Worm (Caenorhabditis elegans) whole organism, L2 larva: ENCODE measurements around the gene dig-1.

Experiments
- C34F6.9 ChIP-seq: fragments of 150-350 bp; optimal IDR thresholded peaks from 2 replicates; lab custom pipeline; 2014; ENCODE audit warnings: missing biosample characterization, missing genetic modification characterization
- F13H6.1 ChIP-seq: sonication (generic microtip); optimal IDR thresholded peaks from 2 replicates; lab custom pipeline; 2016; ENCODE audit warnings: missing genetic modification characterization, missing compliant biosample characterization
- R02D3.7 ChIP-seq: fragments of 150-350 bp; optimal IDR thresholded peaks from 2 replicates; lab custom pipeline; 2014; ENCODE audit warnings: missing biosample characterization, missing genetic modification characterization
- Y55F3AM.14 ChIP-seq: fragments of 200-800 bp; sonication (Bioruptor generic); optimal IDR thresholded peaks from 2 replicates; lab custom pipeline; 2018; ENCODE audit warnings: mild to moderate bottlenecking, missing genetic modification characterization, missing compliant biosample characterization
- ZK546.5 ChIP-seq: sonication (generic microtip); optimal IDR thresholded peaks from 2 replicates; lab custom pipeline; 2017; ENCODE audit warnings: missing biosample characterization, missing genetic modification characterization
- alr-1 ChIP-seq: fragments of 150-350 bp; optimal IDR thresholded peaks from 2 replicates; lab custom pipeline; 2014; ENCODE audit warnings: missing biosample characterization, missing genetic modification characterization
- aly-2 ChIP-seq: fragments of 150-350 bp; optimal IDR thresholded peaks from 2 replicates; lab custom pipeline; 2014; ENCODE audit warnings: missing biosample characterization, missing genetic modification characterization
- ama-1 ChIP-seq: fragments of 150-350 bp; optimal IDR thresholded peaks from 2 replicates; lab custom pipeline; 2018; ENCODE audit warnings: inconsistent platforms
- blmp-1 ChIP-seq: sonication (generic microtip); optimal IDR thresholded peaks from 2 replicates; lab custom pipeline; 2017; ENCODE audit warnings: missing genetic modification characterization, mild to moderate bottlenecking, missing compliant biosample characterization, antibody characterized with exemption, moderate library complexity; ENCODE audit not compliant: insufficient read depth
- ceh-16 ChIP-seq: fragments of 150-350 bp; optimal IDR thresholded peaks from 2 replicates; lab custom pipeline; 2014; ENCODE audit warnings: missing biosample characterization, missing genetic modification characterization
- ceh-82 ChIP-seq: fragments of 150-350 bp; optimal IDR thresholded peaks from 2 replicates; lab custom pipeline; 2014; ENCODE audit warnings: missing biosample characterization, missing genetic modification characterization
- crh-2 ChIP-seq: sonication (generic microtip); optimal IDR thresholded peaks from 2 replicates; lab custom pipeline; 2017; ENCODE audit warnings: missing biosample characterization, missing genetic modification characterization
- dmd-4 ChIP-seq: sonication (generic microtip); optimal IDR thresholded peaks from 2 replicates; lab custom pipeline; 2017; ENCODE audit warnings: missing biosample characterization, missing genetic modification characterization
- egl-27 ChIP-seq: sonication (generic microtip); optimal IDR thresholded peaks from 3 replicates; lab custom pipeline; 2017; ENCODE audit warnings: missing biosample characterization, missing genetic modification reagents, missing genetic modification characterization
- elt-1 ChIP-seq: fragments of 150-350 bp; optimal IDR thresholded peaks from 2 replicates; lab custom pipeline; 2014; ENCODE audit warnings: missing biosample characterization, missing genetic modification characterization
- elt-3 ChIP-seq: sonication (generic microtip); optimal IDR thresholded peaks from 2 replicates; lab custom pipeline; 2017; ENCODE audit warnings: missing biosample characterization, missing genetic modification characterization
- fos-1 ChIP-seq: fragments of 150-350 bp; optimal IDR thresholded peaks from 2 replicates; lab custom pipeline; 2014; ENCODE audit warnings: missing biosample characterization, missing genetic modification characterization
- gmeb-1 ChIP-seq: fragments of 150-350 bp; optimal IDR thresholded peaks from 2 replicates; lab custom pipeline; 2014; ENCODE audit warnings: missing biosample characterization, missing genetic modification characterization
- lin-11 ChIP-seq: fragments of 150-350 bp; sonication (generic microtip); optimal IDR thresholded peaks from 2 replicates; lab custom pipeline; 2014; ENCODE audit warnings: missing biosample characterization, missing genetic modification characterization, inconsistent platforms, mixed read lengths
- lin-13 ChIP-seq: fragments of 150-350 bp; optimal IDR thresholded peaks from 2 replicates; lab custom pipeline; 2014; ENCODE audit warnings: missing biosample characterization, missing genetic modification reagents, missing genetic modification characterization
- lin-39 ChIP-seq: fragments of 150-350 bp; optimal IDR thresholded peaks from 2 replicates; lab custom pipeline; 2014; ENCODE audit warnings: missing biosample characterization, missing genetic modification reagents, missing genetic modification characterization
- lsy-2 ChIP-seq, 2 experiments: fragments of 150-350 bp in 1 of 2; sonication (generic microtip) in 1 of 2; optimal IDR thresholded peaks; 2 replicates each; lab custom pipeline; 2014 to 2017; ENCODE audit warnings: missing biosample characterization in 2 of 2, missing genetic modification characterization in 2 of 2
- mab-5 ChIP-seq: fragments of 150-350 bp; optimal IDR thresholded peaks from 2 replicates; lab custom pipeline; 2014; ENCODE audit warnings: missing biosample characterization, missing genetic modification characterization
- mbf-1 ChIP-seq: sonication (generic microtip); optimal IDR thresholded peaks from 2 replicates; lab custom pipeline; 2017; ENCODE audit warnings: missing biosample characterization, missing genetic modification characterization
- mdl-1 ChIP-seq, 2 experiments: fragments of 150-350 bp in 1 of 2; sonication (generic microtip) in 1 of 2; optimal IDR thresholded peaks; 2 replicates each; lab custom pipeline; 2017; ENCODE audit warnings: missing biosample characterization in 2 of 2, missing genetic modification characterization in 2 of 2
- nhr-10 ChIP-seq: sonication (generic microtip); optimal IDR thresholded peaks from 2 replicates; lab custom pipeline; 2017; ENCODE audit warnings: missing biosample characterization, missing genetic modification characterization
- nhr-11 ChIP-seq: fragments of 150-350 bp; optimal IDR thresholded peaks from 2 replicates; lab custom pipeline; 2014; ENCODE audit warnings: missing biosample characterization, missing genetic modification characterization
- nhr-12 ChIP-seq: fragments of 150-350 bp; optimal IDR thresholded peaks from 2 replicates; lab custom pipeline; 2014; ENCODE audit warnings: missing biosample characterization, missing genetic modification characterization
- nhr-129 ChIP-seq: fragments of 150-350 bp; optimal IDR thresholded peaks from 2 replicates; lab custom pipeline; 2014; ENCODE audit warnings: missing biosample characterization, missing genetic modification characterization
- nhr-21 ChIP-seq: fragments of 150-350 bp; optimal IDR thresholded peaks from 2 replicates; lab custom pipeline; 2014; ENCODE audit warnings: missing biosample characterization, missing genetic modification characterization
- nhr-23 ChIP-seq: fragments of 150-350 bp; optimal IDR thresholded peaks from 2 replicates; lab custom pipeline; 2014; ENCODE audit warnings: missing biosample characterization, missing genetic modification reagents, missing genetic modification characterization
- nhr-237 ChIP-seq: fragments of 150-350 bp; optimal IDR thresholded peaks from 2 replicates; lab custom pipeline; 2014; ENCODE audit warnings: missing biosample characterization, missing genetic modification characterization
- nhr-25 ChIP-seq: fragments of 150-350 bp; sonication (generic microtip); optimal IDR thresholded peaks from 3 replicates; lab custom pipeline; 2014; ENCODE audit warnings: missing biosample characterization, missing genetic modification characterization
- nhr-6 ChIP-seq: fragments of 150-350 bp; optimal IDR thresholded peaks from 2 replicates; lab custom pipeline; 2014; ENCODE audit warnings: missing biosample characterization, missing genetic modification characterization
- nhr-77 ChIP-seq: fragments of 150-350 bp; optimal IDR thresholded peaks from 2 replicates; lab custom pipeline; 2014; ENCODE audit warnings: missing biosample characterization, missing genetic modification characterization
- peb-1 ChIP-seq: fragments of 150-350 bp; optimal IDR thresholded peaks from 2 replicates; lab custom pipeline; 2014; ENCODE audit warnings: missing biosample characterization, missing genetic modification characterization
- sem-4 ChIP-seq: fragments of 150-350 bp; optimal IDR thresholded peaks from 2 replicates; lab custom pipeline; 2014; ENCODE audit warnings: missing biosample characterization, missing genetic modification reagents, missing genetic modification characterization
- skn-1 ChIP-seq: sonication (generic microtip); optimal IDR thresholded peaks from 2 replicates; lab custom pipeline; 2017; ENCODE audit warnings: missing biosample characterization, missing genetic modification characterization
- sma-3 ChIP-seq: sonication (generic microtip); optimal IDR thresholded peaks from 2 replicates; lab custom pipeline; 2016; ENCODE audit warnings: missing genetic modification reagents, missing genetic modification characterization, missing compliant biosample characterization
- sma-9 ChIP-seq, 2 experiments: fragments of 150-350 bp in 1 of 2; sonication (generic microtip) in 1 of 2; optimal IDR thresholded peaks; 2 replicates each; lab custom pipeline; 2014 to 2016; ENCODE audit warnings: missing genetic modification characterization in 2 of 2, mild to moderate bottlenecking in 1 of 2, missing biosample characterization in 1 of 2, missing compliant biosample characterization in 1 of 2, missing genetic modification reagents in 1 of 2, moderate library complexity in 1 of 2
- snpc-4 ChIP-seq: fragments of 150-350 bp; optimal IDR thresholded peaks from 2 replicates; lab custom pipeline; 2014; ENCODE audit warnings: missing biosample characterization, missing genetic modification characterization
- unc-39 ChIP-seq: fragments of 150-350 bp; optimal IDR thresholded peaks from 2 replicates; lab custom pipeline; 2014; ENCODE audit warnings: missing biosample characterization, missing genetic modification characterization
- unc-55 ChIP-seq: fragments of 150-350 bp; sonication (generic microtip); optimal IDR thresholded peaks from 3 replicates; lab custom pipeline; 2014; ENCODE audit warnings: missing biosample characterization, missing genetic modification reagents, missing genetic modification characterization
- unc-62 ChIP-seq: fragments of 150-350 bp; optimal IDR thresholded peaks from 2 replicates; lab custom pipeline; 2014; ENCODE audit warnings: missing biosample characterization, missing genetic modification reagents, missing genetic modification characterization
- zag-1 ChIP-seq: fragments of 150-350 bp; optimal IDR thresholded peaks from 2 replicates; lab custom pipeline; 2014; ENCODE audit warnings: missing biosample characterization, missing genetic modification characterization
- ztf-1 ChIP-seq: fragments of 200-800 bp; sonication (Bioruptor generic); conservative IDR thresholded peaks from 2 replicates; pipeline ENCODE4 v1.3.6; 2022; ENCODE audit warnings: missing genetic modification characterization, missing compliant biosample characterization
- ztf-11 ChIP-seq: sonication (generic microtip); optimal IDR thresholded peaks from 2 replicates; lab custom pipeline; 2017; ENCODE audit warnings: missing biosample characterization, missing genetic modification characterization
- ztf-4 ChIP-seq: fragments of 150-350 bp; optimal IDR thresholded peaks from 2 replicates; lab custom pipeline; 2014; ENCODE audit warnings: missing biosample characterization, missing genetic modification characterization

dig-1 gene

DNA sequence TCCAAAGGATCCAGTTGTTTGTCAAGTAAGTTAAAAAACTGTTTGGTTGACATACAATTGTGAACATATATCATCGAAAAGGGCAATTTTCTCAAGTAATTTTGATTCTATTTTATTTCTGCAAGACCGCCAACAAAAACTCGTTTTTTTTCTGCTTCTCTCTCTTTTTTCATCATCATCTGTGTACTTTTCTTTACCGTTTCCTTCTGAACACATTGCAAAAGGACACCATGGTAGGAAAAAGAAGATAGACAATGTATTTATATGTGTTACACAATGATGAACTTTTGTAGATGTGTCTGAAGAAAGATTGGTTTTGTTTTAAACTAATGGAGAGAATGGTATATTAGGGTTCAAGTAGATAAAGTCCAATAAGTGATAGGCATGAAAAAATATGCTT, 52.8 kb downstream of the dig-1 start:
- no peak for TF ChIP-seq nhr-77 (tag; lab: Kevin White, UChicago)
- no peak for TF ChIP-seq nhr-10 (tag; lab: Kevin White, UChicago)
- TF ChIP-seq aly-2, result no peak
- no peak for TF ChIP-seq zag-1 (tag; lab: Kevin White, UChicago)
- TF ChIP-seq elt-1 (tag; lab: Kevin White, UChicago), result no peak
- TF ChIP-seq nhr-25 (tag; lab: Kevin White, UChicago), result peak; percentile 67
- TF ChIP-seq gmeb-1, result no peak
- TF ChIP-seq nhr-12 (tag; lab: Kevin White, UChicago), result no peak
- TF ChIP-seq mab-5 (tag; lab: Kevin White, UChicago), result no peak
- TF ChIP-seq nhr-129 (tag; lab: Kevin White, UChicago), result no peak
- TF ChIP-seq skn-1 (tag; lab: Kevin White, UChicago), result no peak
- no peak for TF ChIP-seq unc-62 (GFP tag; lab: Kevin White, UChicago)
- TF ChIP-seq mbf-1 (tag; lab: Kevin White, UChicago), result no peak
- no peak for TF ChIP-seq ama-1 (lab: Kevin White, UChicago)
- peak in 1 of 2 experiments; percentile 18 for TF ChIP-seq lsy-2 (tag; optimal IDR thresholded peaks at IDR 0.05; lab: Kevin White, UChicago)
- peak; percentile 9 for TF ChIP-seq fos-1
- no peak for TF ChIP-seq lin-11 (tag; lab: Kevin White, UChicago)
- no peak for TF ChIP-seq nhr-6 (tag; lab: Kevin White, UChicago)
- no peak for TF ChIP-seq mdl-1 (tag; optimal IDR thresholded peaks at IDR 0.05; lab: Kevin White, UChicago)
- no peak for TF ChIP-seq sem-4
- no peak for TF ChIP-seq peb-1 (tag; lab: Kevin White, UChicago)
- TF ChIP-seq ztf-11 (tag; lab: Kevin White, UChicago), result no peak
- TF ChIP-seq ceh-82 (tag; lab: Kevin White, UChicago), result no peak
- TF ChIP-seq C34F6.9, result no peak
- TF ChIP-seq ztf-4 (tag; lab: Kevin White, UChicago), result no peak
- TF ChIP-seq Y55F3AM.14 (GFP tag; lab: Kevin White, UChicago), result no peak
- TF ChIP-seq unc-39 (tag; lab: Kevin White, UChicago), result no peak
- no peak for TF ChIP-seq ZK546.5 (tag; lab: Kevin White, UChicago)
- no peak for TF ChIP-seq nhr-11 (tag; lab: Kevin White, UChicago)
- no peak for TF ChIP-seq nhr-23 (tag; lab: Kevin White, UChicago)
- TF ChIP-seq nhr-21 (tag; lab: Kevin White, UChicago), result peak; percentile 11
- no peak for TF ChIP-seq lin-13 (GFP tag; lab: Kevin White, UChicago)
- TF ChIP-seq dmd-4 (tag; lab: Kevin White, UChicago), result no peak
- TF ChIP-seq blmp-1 (tag; lab: Kevin White, UChicago), result peak; percentile 65
- TF ChIP-seq sma-9 (GFP tag; optimal IDR thresholded peaks at IDR 0.05; lab: Kevin White, UChicago), result peak; percentile 23
- TF ChIP-seq sma-9 (tag; optimal IDR thresholded peaks at IDR 0.05; lab: Kevin White, UChicago), result no peak
- no peak for TF ChIP-seq alr-1 (tag; lab: Kevin White, UChicago)
- no peak for TF ChIP-seq egl-27
- TF ChIP-seq sma-3 (GFP tag; lab: Kevin White, UChicago), result peak; percentile 45
- no peak for TF ChIP-seq R02D3.7 (tag; lab: Kevin White, UChicago)
- no peak for TF ChIP-seq crh-2 (tag; lab: Kevin White, UChicago)
- no peak for TF ChIP-seq unc-55 (GFP tag; lab: Kevin White, UChicago)
- no peak for TF ChIP-seq F13H6.1 (tag; lab: Kevin White, UChicago)
- no peak for TF ChIP-seq nhr-237 (tag; lab: Kevin White, UChicago)
- no peak for TF ChIP-seq ztf-1 (GFP tag; lab: Robert Waterston, UW)
- no peak for TF ChIP-seq lin-39 (tag; lab: Kevin White, UChicago)
- TF ChIP-seq ceh-16 (tag; lab: Kevin White, UChicago), result no peak
- no peak for TF ChIP-seq snpc-4
- no peak for TF ChIP-seq elt-3 (tag; lab: Kevin White, UChicago)
